Fruit fly (Drosophila melanogaster) whole organism, embryonic: ENCODE data around the gene Sb.

Experiments used
- Adf1 ChIP-seq: fragments of 200-800 bp; sonication (Bioruptor generic); IDR thresholded peaks from 2 replicates; pipeline ENCODE4 v1.3.6; 2022; ENCODE audit warnings: missing biosample characterization, missing genetic modification characterization
- BtbVII ChIP-seq: fragments of 200-800 bp; sonication (Bioruptor generic); optimal IDR thresholded peaks from 3 replicates; lab custom pipeline; 2017; ENCODE audit warnings: missing biosample characterization, mild to moderate bottlenecking, missing genetic modification characterization
- Bteb2 ChIP-seq: fragments of 200-800 bp; sonication (Bioruptor generic); optimal IDR thresholded peaks from 2 replicates; lab custom pipeline; 2016; ENCODE audit warnings: missing biosample characterization, missing genetic modification characterization
- CG10366 ChIP-seq: fragments of 200-800 bp; sonication (Bioruptor generic); IDR thresholded peaks from 2 replicates; pipeline ENCODE4 v1.3.6; 2022; ENCODE audit warnings: missing biosample characterization, missing genetic modification characterization
- CG10565 ChIP-seq: fragments of 200-800 bp; sonication (Bioruptor generic); optimal IDR thresholded peaks from 3 replicates; lab custom pipeline; 2016; ENCODE audit warnings: missing biosample characterization, mild to moderate bottlenecking, missing genetic modification characterization
- CG16813 ChIP-seq: fragments of 200-800 bp; sonication (Bioruptor generic); IDR thresholded peaks from 3 replicates; pipeline ENCODE4 v1.3.6; 2022; ENCODE audit warnings: missing biosample characterization, missing genetic modification characterization; ENCODE audit not compliant: partially characterized antibody
- CG16815 ChIP-seq: fragments of 200-800 bp; sonication (Bioruptor generic); optimal IDR thresholded peaks from 3 replicates; lab custom pipeline; 2017; ENCODE audit warnings: missing biosample characterization, mild to moderate bottlenecking, missing genetic modification characterization
- CG16863 ChIP-seq: fragments of 200-800 bp; sonication (Bioruptor generic); optimal IDR thresholded peaks from 3 replicates; lab custom pipeline; 2016; ENCODE audit warnings: missing biosample characterization, missing genetic modification characterization
- CG18011 ChIP-seq: fragments of 200-800 bp; sonication (Bioruptor generic); optimal IDR thresholded peaks from 2 replicates; lab custom pipeline; 2017; ENCODE audit warnings: missing biosample characterization, missing genetic modification characterization, mild to moderate bottlenecking, moderate library complexity, missing genotype
- CG2875 ChIP-seq: fragments of 200-800 bp; sonication (Bioruptor generic); optimal IDR thresholded peaks from 2 replicates; lab custom pipeline; 2017; ENCODE audit warnings: missing biosample characterization, mild to moderate bottlenecking, missing genetic modification characterization, missing genetic modification reagents
- CG33557 ChIP-seq: fragments of 200-800 bp; sonication (Bioruptor generic); optimal IDR thresholded peaks from 2 replicates; lab custom pipeline; 2019; ENCODE audit warnings: missing biosample characterization, mild to moderate bottlenecking, missing genetic modification characterization, moderate library complexity
- CG4854 ChIP-seq: fragments of 200-800 bp; sonication (Bioruptor generic); optimal IDR thresholded peaks from 2 replicates; lab custom pipeline; 2016; ENCODE audit warnings: missing biosample characterization, missing genetic modification characterization, inconsistent platforms
- CG5180 ChIP-seq: fragments of 200-800 bp; sonication (Bioruptor generic); optimal IDR thresholded peaks from 3 replicates; lab custom pipeline; 2017; ENCODE audit warnings: missing biosample characterization, missing genetic modification characterization, mild to moderate bottlenecking, moderate library complexity, missing genetic modification reagents
- CG5245 ChIP-seq: fragments of 200-800 bp; sonication (Bioruptor generic); optimal IDR thresholded peaks from 3 replicates; lab custom pipeline; 2016; ENCODE audit warnings: missing biosample characterization, missing genetic modification characterization
- CG6683 ChIP-seq: fragments of 200-800 bp; sonication (Bioruptor generic); optimal IDR thresholded peaks from 2 replicates; lab custom pipeline; 2017; ENCODE audit warnings: missing biosample characterization, mild to moderate bottlenecking, missing genetic modification characterization, missing genetic modification reagents
- CG7372 ChIP-seq: fragments of 200-800 bp; sonication (Bioruptor generic); IDR thresholded peaks from 2 replicates; pipeline ENCODE4 v1.3.6; 2022; ENCODE audit warnings: missing biosample characterization, missing genetic modification characterization
- CG8089 ChIP-seq: fragments of 200-800 bp; sonication (Bioruptor generic); optimal IDR thresholded peaks from 3 replicates; lab custom pipeline; 2016; ENCODE audit warnings: missing biosample characterization, missing genetic modification characterization
- CG9932 ChIP-seq: fragments of 200-800 bp; sonication (Bioruptor generic); IDR thresholded peaks from 2 replicates; pipeline ENCODE4 v1.3.6; 2022; ENCODE audit warnings: missing biosample characterization, missing genetic modification characterization
- Ets65A ChIP-seq: fragments of 200-800 bp; sonication (Bioruptor generic); peaks from one replicate; lab custom pipeline; 2016; ENCODE audit warnings: missing biosample characterization, missing genetic modification characterization
- Fer1 ChIP-seq: fragments of 200-800 bp; sonication (Bioruptor generic); optimal IDR thresholded peaks from 2 replicates; lab custom pipeline; 2017; ENCODE audit warnings: missing biosample characterization, mild to moderate bottlenecking, missing genetic modification characterization
- H2.0 ChIP-seq: fragments of 200-800 bp; sonication (Bioruptor generic); IDR thresholded peaks from 2 replicates; pipeline ENCODE4 v1.3.6; 2022; ENCODE audit warnings: missing biosample characterization, missing genetic modification characterization
- HLHmδ ChIP-seq: fragments of 200-800 bp; sonication (Bioruptor generic); optimal IDR thresholded peaks from 2 replicates; lab custom pipeline; 2018; ENCODE audit warnings: missing biosample characterization, mild to moderate bottlenecking, missing genetic modification characterization, moderate library complexity
- Hr39 ChIP-seq: fragments of >200 bp; optimal IDR thresholded peaks from 2 replicates; lab custom pipeline; 2017
- Lim3 ChIP-seq: fragments of 200-800 bp; sonication (Bioruptor generic); IDR thresholded peaks from 2 replicates; pipeline ENCODE4 v1.3.6; 2022; ENCODE audit warnings: missing biosample characterization, missing genetic modification characterization
- MTF-1 ChIP-seq: fragments of 200-800 bp; sonication (Bioruptor generic); optimal IDR thresholded peaks from 2 replicates; lab custom pipeline; 2018; ENCODE audit warnings: missing biosample characterization, mild to moderate bottlenecking, missing genetic modification characterization, borderline replicate concordance
- Mes4 ChIP-seq: fragments of 200-800 bp; sonication (Bioruptor generic); optimal IDR thresholded peaks from 2 replicates; lab custom pipeline; 2016; ENCODE audit warnings: missing biosample characterization, missing genetic modification characterization
- Oli ChIP-seq: fragments of 200-800 bp; sonication (Bioruptor generic); optimal IDR thresholded peaks from 2 replicates; lab custom pipeline; 2018; ENCODE audit warnings: missing biosample characterization, mild to moderate bottlenecking, missing genetic modification characterization, moderate library complexity
- PHDP ChIP-seq: fragments of 200-800 bp; sonication (Bioruptor generic); optimal IDR thresholded peaks from 3 replicates; lab custom pipeline; 2018; ENCODE audit warnings: missing biosample characterization, mild to moderate bottlenecking, missing genetic modification characterization, moderate library complexity
- Side ChIP-seq: fragments of 200-800 bp; sonication (Bioruptor generic); optimal IDR thresholded peaks from 2 replicates; lab custom pipeline; 2016; ENCODE audit warnings: missing biosample characterization, missing genetic modification characterization
- Sry-δ ChIP-seq: fragments of 200-800 bp; sonication (Bioruptor generic); optimal IDR thresholded peaks from 2 replicates; lab custom pipeline; 2016; ENCODE audit warnings: missing biosample characterization, missing genetic modification characterization
- Trl ChIP-seq, 3 experiments: fragments of >200 bp in 2 of 3; fragments of 200-800 bp in 1 of 3; sonication (Bioruptor generic) in 1 of 3; optimal IDR thresholded peaks; 2 replicates in 1 of 3; 3 replicates in 2 of 3; lab custom pipeline; 2016 to 2017; ENCODE audit warnings: missing biosample characterization in 1 of 3, missing genetic modification characterization in 1 of 3
- Vsx1 ChIP-seq: fragments of 200-800 bp; sonication (Bioruptor generic); optimal IDR thresholded peaks from 2 replicates; lab custom pipeline; 2017; ENCODE audit warnings: missing biosample characterization, mild to moderate bottlenecking, missing genetic modification characterization, missing genetic modification reagents
- ara ChIP-seq: fragments of 200-800 bp; sonication (Bioruptor generic); IDR thresholded peaks from 2 replicates; pipeline ENCODE4 v1.3.6; 2022; ENCODE audit warnings: missing biosample characterization, missing genetic modification characterization
- ash1 ChIP-seq: fragments of 200-800 bp; sonication (Bioruptor generic); optimal IDR thresholded peaks from 2 replicates; lab custom pipeline; 2018; ENCODE audit warnings: missing biosample characterization, mild to moderate bottlenecking, missing genetic modification characterization
- ato ChIP-seq: fragments of 200-800 bp; sonication (Bioruptor generic); IDR thresholded peaks from 2 replicates; pipeline ENCODE4 v1.3.6; 2022; ENCODE audit warnings: missing biosample characterization, missing genetic modification characterization; ENCODE audit not compliant: partially characterized antibody
- cas ChIP-seq: fragments of 200-800 bp; sonication (Bioruptor generic); IDR thresholded peaks from 2 replicates; pipeline ENCODE4 v1.3.6; 2022; ENCODE audit warnings: missing biosample characterization, missing genetic modification characterization
- corto ChIP-seq: fragments of 200-800 bp; sonication (Bioruptor generic); optimal IDR thresholded peaks from 2 replicates; lab custom pipeline; 2016; ENCODE audit warnings: missing biosample characterization, mild to moderate bottlenecking, missing genetic modification characterization, moderate library complexity
- fd102C ChIP-seq: fragments of 200-800 bp; sonication (Bioruptor generic); optimal IDR thresholded peaks from 2 replicates; lab custom pipeline; 2018; ENCODE audit warnings: missing biosample characterization, mild to moderate bottlenecking, missing genetic modification characterization, moderate library complexity
- gsb-n ChIP-seq: fragments of 200-800 bp; sonication (Bioruptor generic); optimal IDR thresholded peaks from 3 replicates; lab custom pipeline; 2018; ENCODE audit warnings: missing biosample characterization, mild to moderate bottlenecking, missing genetic modification characterization
- jumu ChIP-seq: fragments of 200-800 bp; sonication (Bioruptor generic); optimal IDR thresholded peaks from 3 replicates; lab custom pipeline; 2016; ENCODE audit warnings: missing biosample characterization, missing genetic modification characterization
- kah ChIP-seq: fragments of 200-800 bp; sonication (Bioruptor generic); optimal IDR thresholded peaks from 2 replicates; lab custom pipeline; 2018; ENCODE audit warnings: missing biosample characterization, mild to moderate bottlenecking, missing genetic modification characterization
- klu ChIP-seq: fragments of 200-800 bp; sonication (Bioruptor generic); IDR thresholded peaks from 2 replicates; pipeline ENCODE4 v1.3.6; 2022; ENCODE audit warnings: missing biosample characterization, missing genetic modification characterization
- lab ChIP-seq: fragments of 200-800 bp; sonication (Bioruptor generic); optimal IDR thresholded peaks from 3 replicates; lab custom pipeline; 2017; ENCODE audit warnings: missing biosample characterization, missing genetic modification characterization, mild to moderate bottlenecking, moderate library complexity, missing genetic modification reagents
- lilli ChIP-seq: fragments of 200-800 bp; sonication (Bioruptor generic); optimal IDR thresholded peaks from 3 replicates; lab custom pipeline; 2016; ENCODE audit warnings: missing biosample characterization, missing genetic modification characterization
- mirr ChIP-seq: fragments of 200-800 bp; sonication (Bioruptor generic); optimal IDR thresholded peaks from 3 replicates; lab custom pipeline; 2018; ENCODE audit warnings: missing biosample characterization, mild to moderate bottlenecking, missing genetic modification characterization
- otp ChIP-seq: fragments of 200-800 bp; sonication (Bioruptor generic); IDR thresholded peaks from 3 replicates; pipeline ENCODE4, ENCODE4 v1.3.6; 2022; ENCODE audit warnings: missing biosample characterization, missing genetic modification characterization
- pfk ChIP-seq: fragments of 200-800 bp; sonication (Bioruptor generic); optimal IDR thresholded peaks from 2 replicates; lab custom pipeline; 2018; ENCODE audit warnings: missing biosample characterization, mild to moderate bottlenecking, missing genetic modification characterization, moderate library complexity
- pho ChIP-seq: fragments of 200-800 bp; sonication (Bioruptor generic); optimal IDR thresholded peaks from 2 replicates; lab custom pipeline; 2016; ENCODE audit warnings: missing biosample characterization, missing genetic modification characterization
- pros ChIP-seq: fragments of 200-800 bp; sonication (Bioruptor generic); optimal IDR thresholded peaks from 3 replicates; lab custom pipeline; 2019; ENCODE audit warnings: missing biosample characterization, mild to moderate bottlenecking, missing genetic modification characterization, moderate library complexity
- ssp ChIP-seq: fragments of 200-800 bp; sonication (Bioruptor generic); IDR thresholded peaks from 2 replicates; pipeline ENCODE4 v1.3.6; 2022; ENCODE audit warnings: missing biosample characterization, missing genetic modification characterization
- zen ChIP-seq: fragments of 200-800 bp; sonication (Bioruptor generic); optimal IDR thresholded peaks from 3 replicates; lab custom pipeline; 2018; ENCODE audit warnings: missing biosample characterization, mild to moderate bottlenecking, missing genetic modification characterization, moderate library complexity

Gene Sb

dm6 chr3R:16069266-16069665 is 46.7 kb upstream of the Sb start (continued):
- TF ChIP-seq Sry-δ (GFP tag; lab: Kevin White, UChicago) (no peak), CG2875 (GFP tag; lab: Kevin White, UChicago) (peak; percentile 69), Ets65A (GFP tag; lab: Kevin White, UChicago) (no peak), CG8089 (GFP tag; lab: Kevin White, UChicago) (no peak), CG4854 (no peak), ssp (GFP tag; lab: Robert Waterston, UW) (no peak), gsb-n (peak; percentile 68), H2.0 (GFP tag; lab: Robert Waterston, UW) (no peak), ara (no peak), Lim3 (GFP tag; lab: Robert Waterston, UW) (no peak), CG16813 (GFP tag; lab: Robert Waterston, UW) (no peak), zen (no peak), pros (GFP tag; lab: Kevin White, UChicago) (peak; percentile 37), Bteb2 (GFP tag; lab: Kevin White, UChicago) (no peak), corto (no peak), kah (GFP tag; lab: Kevin White, UChicago) (no peak), otp (GFP tag; lab: Robert Waterston, UW) (no peak), lilli (GFP tag; lab: Kevin White, UChicago) (no peak), ato (GFP tag; lab: Robert Waterston, UW) (no peak), lab (GFP tag; lab: Kevin White, UChicago) (no peak), Fer1 (GFP tag; lab: Kevin White, UChicago) (no peak), CG5180 (GFP tag; lab: Kevin White, UChicago) (peak; percentile 28), CG10366 (GFP tag; lab: Robert Waterston, UW) (no peak; the same call in 1 of the 2 replicates), klu (no peak), fd102C (no peak), Vsx1 (GFP tag; lab: Kevin White, UChicago) (no peak), pfk (GFP tag; lab: Kevin White, UChicago) (no peak), Oli (tag; lab: Kevin White, UChicago) (no peak), pho (GFP tag; lab: Kevin White, UChicago) (no peak), Hr39 (lab: Kevin White, UChicago) (no peak), Adf1 (no peak), CG9932 (GFP tag; lab: Robert Waterston, UW) (no peak), CG18011 (GFP tag; lab: Kevin White, UChicago) (no peak), Mes4 (GFP tag; lab: Kevin White, UChicago) (peak; percentile 38), HLHmδ (no peak), cas (GFP tag; lab: Robert Waterston, UW) (no peak), Side (no peak), CG16863 (GFP tag; lab: Kevin White, UChicago) (peak; percentile 41), CG16815 (no peak), mirr (GFP tag; lab: Kevin White, UChicago) (peak; percentile 54), CG10565 (GFP tag; lab: Kevin White, UChicago) (no peak), CG33557 (GFP tag; lab: Kevin White, UChicago) (peak; percentile 40), CG5245 (GFP tag; lab: Kevin White, UChicago) (no peak), PHDP (tag; lab: Kevin White, UChicago) (no peak), CG7372 (GFP tag; lab: Robert Waterston, UW) (no peak), CG6683 (GFP tag; lab: Kevin White, UChicago) (no peak), MTF-1 (GFP tag; lab: Kevin White, UChicago) (peak; percentile 6), jumu (GFP tag; lab: Kevin White, UChicago) (no peak), ash1 (GFP tag; lab: Kevin White, UChicago) (no peak), Trl (optimal IDR thresholded peaks at IDR 0.05; lab: Kevin White, UChicago) (no peak), Trl (GFP tag; optimal IDR thresholded peaks at IDR 0.05; lab: Kevin White, UChicago) (peak; percentile 46), BtbVII (GFP tag; lab: Kevin White, UChicago) (peak; percentile 52)
